Fruit fly (Drosophila melanogaster) Kc167 (cell line): ENCODE results near the gene Smug.

Experiments
- Myc ChIP-seq: fragments of >200 bp; optimal IDR thresholded peaks from 2 replicates; lab custom pipeline; 2017; ENCODE audit warnings: missing external identifiers
- Sin3A ChIP-seq: fragments of >200 bp; optimal IDR thresholded peaks from 2 replicates; lab custom pipeline; 2018; ENCODE audit warnings: missing external identifiers
- h ChIP-seq: fragments of >200 bp; optimal IDR thresholded peaks from 3 replicates; lab custom pipeline; 2018; ENCODE audit warnings: missing external identifiers
- insv ChIP-seq: fragments of >200 bp; optimal IDR thresholded peaks from 3 replicates; lab custom pipeline; 2018; ENCODE audit warnings: missing external identifiers
- psq ChIP-seq: fragments of >200 bp; optimal IDR thresholded peaks from 2 replicates; lab custom pipeline; 2017; ENCODE audit warnings: missing external identifiers
- ttk ChIP-seq: sonication (Bioruptor generic); optimal IDR thresholded peaks from 2 replicates; lab custom pipeline; 2017; ENCODE audit warnings: missing external identifiers

Gene Smug

dm6 chr3R:17125339-17126044, 24.9 kb upstream of the Smug start, which contains the start of gene cher:
cher (minus strand) TSS chr3R:17125389.
- TF ChIP-seq h (lab: Kevin White, UChicago): no peak

dm6 chr3R:17126838-17127237, 23.5 kb upstream of the Smug start, which contains the start of the genes CG17477 and CG31269:
CG17477 (minus strand) TSS chr3R:17126938.
CG31269 (plus strand) TSS chr3R:17127126.
- TF ChIP-seq insv (lab: Kevin White, UChicago): no peak
- no peak for TF ChIP-seq Sin3A (lab: Kevin White, UChicago)
- no peak for TF ChIP-seq h (lab: Kevin White, UChicago)
- no peak for TF ChIP-seq ttk (lab: Kevin White, UChicago)
- no peak for TF ChIP-seq psq (lab: Kevin White, UChicago)
- no peak for TF ChIP-seq Myc

- no peak for TF ChIP-seq Sin3A (lab: Kevin White, UChicago)
- no peak for TF ChIP-seq insv (lab: Kevin White, UChicago)
- no peak for TF ChIP-seq Myc
- no peak for TF ChIP-seq h (lab: Kevin White, UChicago)
- no peak for TF ChIP-seq ttk (lab: Kevin White, UChicago)
Observed at dm6 chr3R:17127912-17128311, 22.5 kb upstream of the Smug start, which contains the start of gene CG31265. CG31265 (plus strand) TSS chr3R:17128212.

- TF ChIP-seq insv (lab: Kevin White, UChicago): no peak
Observed at dm6 chr3R:17130326-17130725, 20.1 kb upstream of the Smug start, which contains the start of gene CG17475. CG17475 (minus strand) TSS chr3R:17130426.

- TF ChIP-seq insv (lab: Kevin White, UChicago) (no peak), psq (lab: Kevin White, UChicago) (no peak), h (lab: Kevin White, UChicago) (no peak), ttk (lab: Kevin White, UChicago) (no peak), Myc (no peak), Sin3A (lab: Kevin White, UChicago) (no peak)
Observed at dm6 chr3R:17132098-17132712, 18.2 kb upstream of the Smug start, which contains the start of the genes CG4053 and CG31266. CG4053 (minus strand) TSS chr3R:17132198. CG31266 (plus strand) TSS chr3R:17132662.

- TF ChIP-seq Sin3A (lab: Kevin White, UChicago) (no peak), Myc (no peak), h (lab: Kevin White, UChicago) (no peak), ttk (lab: Kevin White, UChicago) (no peak), psq (lab: Kevin White, UChicago) (no peak)
Observed at dm6 chr3R:17133897-17134296, 16.5 kb upstream of the Smug start, which contains the start of gene CG31267. CG31267 (plus strand) TSS chr3R:17134197.

dm6 chr3R:17135747-17136146, 14.6 kb upstream of the Smug start, which contains the start of gene CG5246:
CG5246 (plus strand) TSS chr3R:17136111.
- TF ChIP-seq insv (lab: Kevin White, UChicago) (no peak), ttk (lab: Kevin White, UChicago) (no peak), Myc (no peak), h (lab: Kevin White, UChicago) (no peak), psq (lab: Kevin White, UChicago) (no peak), Sin3A (lab: Kevin White, UChicago) (no peak)

- TF ChIP-seq ttk (lab: Kevin White, UChicago) (no peak), psq (lab: Kevin White, UChicago) (no peak), Myc (no peak), h (lab: Kevin White, UChicago) (no peak), insv (lab: Kevin White, UChicago) (no peak), Sin3A (lab: Kevin White, UChicago) (no peak)
Observed at dm6 chr3R:17137593-17137992, 12.8 kb upstream of the Smug start, which contains the start of gene CG5255. CG5255 (plus strand) TSS chr3R:17137893.

dm6 chr3R:17138699-17139098, 11.7 kb upstream of the Smug start, which contains the start of gene CG5265:
CG5265 (plus strand) TSS chr3R:17138999.
- TF ChIP-seq ttk (lab: Kevin White, UChicago) (no peak), h (lab: Kevin White, UChicago) (no peak), Sin3A (lab: Kevin White, UChicago) (no peak), insv (lab: Kevin White, UChicago) (no peak)

dm6 chr3R:17142304-17142703, 8.1 kb upstream of the Smug start, which contains the start of gene TwdlW:
TwdlW (minus strand) TSS chr3R:17142404.
- TF ChIP-seq insv (lab: Kevin White, UChicago) (no peak), Sin3A (lab: Kevin White, UChicago) (no peak)

- no peak for TF ChIP-seq Sin3A (lab: Kevin White, UChicago)
- TF ChIP-seq h (lab: Kevin White, UChicago): no peak
- no peak for TF ChIP-seq psq (lab: Kevin White, UChicago)
- no peak for TF ChIP-seq ttk (lab: Kevin White, UChicago)
- no peak for TF ChIP-seq insv (lab: Kevin White, UChicago)
- TF ChIP-seq Myc: no peak
Observed at dm6 chr3R:17147647-17148244, 2.6 kb upstream of the Smug start.
